Fruit fly (Drosophila melanogaster) whole organism, embryonic: ENCODE results near the gene lin-28.

Experiments
- CG10209 ChIP-seq: fragments of 200-800 bp; sonication (Bioruptor generic); optimal IDR thresholded peaks from 3 replicates; lab custom pipeline; 2017; ENCODE audit warnings: missing biosample characterization, mild to moderate bottlenecking, missing genetic modification characterization, missing genetic modification reagents
- CG10431 ChIP-seq: fragments of 200-800 bp; sonication (Bioruptor generic); optimal IDR thresholded peaks from 3 replicates; lab custom pipeline; 2018; ENCODE audit warnings: missing biosample characterization, mild to moderate bottlenecking, missing genetic modification characterization
- CG10654 ChIP-seq: fragments of 200-800 bp; sonication (Bioruptor generic); optimal IDR thresholded peaks from 2 replicates; lab custom pipeline; 2016; ENCODE audit warnings: missing biosample characterization, missing genetic modification characterization
- CG11085 ChIP-seq: fragments of 200-800 bp; sonication (Bioruptor generic); IDR thresholded peaks from 2 replicates; pipeline ENCODE4 v1.3.6; 2022; ENCODE audit warnings: missing biosample characterization, missing genetic modification characterization
- CG13287 ChIP-seq: fragments of 200-800 bp; sonication (Bioruptor generic); IDR thresholded peaks from 2 replicates; pipeline ENCODE4 v1.3.6; 2022; ENCODE audit warnings: missing biosample characterization, missing genetic modification characterization; ENCODE audit not compliant: partially characterized antibody
- CG13296 ChIP-seq: fragments of 200-800 bp; sonication (Bioruptor generic); optimal IDR thresholded peaks from 3 replicates; lab custom pipeline; 2018; ENCODE audit warnings: missing biosample characterization, mild to moderate bottlenecking, missing genetic modification characterization
- CG15011 ChIP-seq: fragments of 200-800 bp; sonication (Bioruptor generic); optimal IDR thresholded peaks from 3 replicates; lab custom pipeline; 2018; ENCODE audit warnings: missing biosample characterization, mild to moderate bottlenecking, missing genetic modification characterization
- CG15073 ChIP-seq: fragments of 200-800 bp; sonication (Bioruptor generic); optimal IDR thresholded peaks from 2 replicates; lab custom pipeline; 2016; ENCODE audit warnings: missing biosample characterization, missing genetic modification characterization
- CG15269 ChIP-seq: fragments of 200-800 bp; sonication (Bioruptor generic); optimal IDR thresholded peaks from 2 replicates; lab custom pipeline; 2018; ENCODE audit warnings: missing biosample characterization, mild to moderate bottlenecking, missing genetic modification characterization, moderate library complexity
- CG17359 ChIP-seq: fragments of 200-800 bp; sonication (Bioruptor generic); optimal IDR thresholded peaks from 3 replicates; lab custom pipeline; 2018; ENCODE audit warnings: missing biosample characterization, mild to moderate bottlenecking, missing genetic modification characterization, moderate library complexity
- CG17385 ChIP-seq: fragments of 200-800 bp; sonication (Bioruptor generic); optimal IDR thresholded peaks from 3 replicates; lab custom pipeline; 2018; ENCODE audit warnings: missing biosample characterization, mild to moderate bottlenecking, missing genetic modification characterization
- CG18262 ChIP-seq: fragments of 200-800 bp; optimal IDR thresholded peaks from 3 replicates; lab custom pipeline; 2019; ENCODE audit warnings: missing biosample characterization, mild to moderate bottlenecking, missing genetic modification characterization, moderate library complexity
- CG18764 ChIP-seq: fragments of 200-800 bp; sonication (Bioruptor generic); optimal IDR thresholded peaks from 3 replicates; lab custom pipeline; 2016; ENCODE audit warnings: missing biosample characterization, missing genetic modification characterization
- CG2129 ChIP-seq: fragments of 200-800 bp; sonication (Bioruptor generic); IDR thresholded peaks from 2 replicates; pipeline ENCODE4 v1.3.6; 2022; ENCODE audit warnings: missing biosample characterization, missing genetic modification characterization; ENCODE audit not compliant: partially characterized antibody
- CG2199 ChIP-seq: fragments of 200-800 bp; sonication (Bioruptor generic); IDR thresholded peaks from 3 replicates; pipeline ENCODE4 v1.3.6; 2022; ENCODE audit warnings: missing biosample characterization, missing genetic modification characterization
- CG2712 ChIP-seq: fragments of 200-800 bp; optimal IDR thresholded peaks from 3 replicates; lab custom pipeline; 2019; ENCODE audit warnings: missing biosample characterization, mild to moderate bottlenecking, missing genetic modification characterization, moderate library complexity
- CG3995 ChIP-seq: fragments of 200-800 bp; sonication (Bioruptor generic); optimal IDR thresholded peaks from 3 replicates; lab custom pipeline; 2016; ENCODE audit warnings: missing biosample characterization, missing genetic modification characterization
- CG7745 ChIP-seq: fragments of 200-800 bp; sonication (Bioruptor generic); optimal IDR thresholded peaks from 2 replicates; lab custom pipeline; 2018; ENCODE audit warnings: missing biosample characterization, mild to moderate bottlenecking, missing genetic modification characterization, moderate library complexity
- CG9609 ChIP-seq: fragments of 200-800 bp; sonication (Bioruptor generic); optimal IDR thresholded peaks from 3 replicates; lab custom pipeline; 2016; ENCODE audit warnings: missing biosample characterization, missing genetic modification characterization
- CG9797 ChIP-seq: fragments of 200-800 bp; sonication (Bioruptor generic); optimal IDR thresholded peaks from 3 replicates; lab custom pipeline; 2018; ENCODE audit warnings: missing biosample characterization, mild to moderate bottlenecking, missing genetic modification characterization
- Ets97D ChIP-seq: fragments of 200-800 bp; sonication (Bioruptor generic); optimal IDR thresholded peaks from 3 replicates; lab custom pipeline; 2016; ENCODE audit warnings: missing biosample characterization, missing genetic modification characterization
- Fer1 ChIP-seq: fragments of 200-800 bp; sonication (Bioruptor generic); optimal IDR thresholded peaks from 2 replicates; lab custom pipeline; 2017; ENCODE audit warnings: missing biosample characterization, mild to moderate bottlenecking, missing genetic modification characterization
- Hr78 ChIP-seq, 2 experiments: fragments of 200-800 bp in 1 of 2; fragments of >200 bp in 1 of 2; sonication (Bioruptor generic) in 1 of 2; optimal IDR thresholded peaks; 2 replicates each; lab custom pipeline; 2017 to 2019; ENCODE audit warnings: missing biosample characterization in 2 of 2, missing genetic modification characterization in 2 of 2, mild to moderate bottlenecking in 1 of 2, moderate library complexity in 1 of 2
- Hsf ChIP-seq: fragments of 200-800 bp; sonication (Bioruptor generic); optimal IDR thresholded peaks from 3 replicates; lab custom pipeline; 2016; ENCODE audit warnings: missing biosample characterization, missing genetic modification characterization
- Lhr ChIP-seq: fragments of 200-800 bp; sonication (Bioruptor generic); optimal IDR thresholded peaks from 3 replicates; lab custom pipeline; 2017; ENCODE audit warnings: mild to moderate bottlenecking, missing biosample characterization, missing genetic modification reagents, missing genetic modification characterization
- Myb ChIP-seq: fragments of 200-800 bp; sonication (Bioruptor generic); optimal IDR thresholded peaks from 2 replicates; lab custom pipeline; 2016; ENCODE audit warnings: missing biosample characterization, missing genetic modification characterization
- Side ChIP-seq: fragments of 200-800 bp; sonication (Bioruptor generic); optimal IDR thresholded peaks from 2 replicates; lab custom pipeline; 2016; ENCODE audit warnings: missing biosample characterization, missing genetic modification characterization
- Sox100B ChIP-seq: fragments of 200-800 bp; sonication (Bioruptor generic); optimal IDR thresholded peaks from 3 replicates; lab custom pipeline; 2018; ENCODE audit warnings: missing biosample characterization, mild to moderate bottlenecking, missing genetic modification characterization
- Spps ChIP-seq: fragments of 200-800 bp; sonication (Bioruptor generic); optimal IDR thresholded peaks from 2 replicates; lab custom pipeline; 2018; ENCODE audit warnings: missing biosample characterization, mild to moderate bottlenecking, missing genetic modification characterization
- Vsx1 ChIP-seq: fragments of 200-800 bp; sonication (Bioruptor generic); optimal IDR thresholded peaks from 2 replicates; lab custom pipeline; 2017; ENCODE audit warnings: missing biosample characterization, mild to moderate bottlenecking, missing genetic modification characterization, missing genetic modification reagents
- ap ChIP-seq: fragments of 200-800 bp; sonication (Bioruptor generic); IDR thresholded peaks from 2 replicates; pipeline ENCODE4 v1.3.6; 2022; ENCODE audit warnings: missing biosample characterization, missing genetic modification characterization
- cg ChIP-seq: fragments of 200-800 bp; sonication (Bioruptor generic); optimal IDR thresholded peaks from 3 replicates; lab custom pipeline; 2019; ENCODE audit warnings: missing biosample characterization, mild to moderate bottlenecking, missing genetic modification characterization, moderate library complexity
- corto ChIP-seq: fragments of 200-800 bp; sonication (Bioruptor generic); optimal IDR thresholded peaks from 2 replicates; lab custom pipeline; 2016; ENCODE audit warnings: missing biosample characterization, mild to moderate bottlenecking, missing genetic modification characterization, moderate library complexity
- crol ChIP-seq: fragments of 200-800 bp; sonication (Bioruptor generic); IDR thresholded peaks from 2 replicates; pipeline ENCODE4 v1.3.6; 2022; ENCODE audit warnings: missing biosample characterization, missing genetic modification characterization
- danr ChIP-seq: fragments of 200-800 bp; sonication (Bioruptor generic); IDR thresholded peaks from 2 replicates; pipeline ENCODE4 v1.3.6; 2022; ENCODE audit warnings: missing biosample characterization, missing genetic modification characterization
- fd3F ChIP-seq: fragments of 200-800 bp; sonication (Bioruptor generic); optimal IDR thresholded peaks from 2 replicates; lab custom pipeline; 2018; ENCODE audit warnings: missing biosample characterization, mild to moderate bottlenecking, missing genetic modification characterization, moderate library complexity
- gcm ChIP-seq: fragments of 200-800 bp; sonication (Bioruptor generic); optimal IDR thresholded peaks from 2 replicates; lab custom pipeline; 2019; ENCODE audit warnings: missing biosample characterization, mild to moderate bottlenecking, missing genetic modification characterization, moderate library complexity
- her ChIP-seq: fragments of 200-800 bp; sonication (Bioruptor generic); optimal IDR thresholded peaks from 2 replicates; lab custom pipeline; 2016; ENCODE audit warnings: missing biosample characterization, missing genetic modification characterization
- jumu ChIP-seq: fragments of 200-800 bp; sonication (Bioruptor generic); optimal IDR thresholded peaks from 3 replicates; lab custom pipeline; 2016; ENCODE audit warnings: missing biosample characterization, missing genetic modification characterization
- mam ChIP-seq: fragments of 200-800 bp; sonication (Bioruptor generic); optimal IDR thresholded peaks from 3 replicates; lab custom pipeline; 2016; ENCODE audit warnings: missing biosample characterization, missing genetic modification characterization
- mld ChIP-seq: fragments of 200-800 bp; sonication (Bioruptor generic); IDR thresholded peaks from 3 replicates; pipeline ENCODE4 v1.3.6; 2022; ENCODE audit warnings: missing biosample characterization, missing genetic modification characterization; ENCODE audit not compliant: partially characterized antibody
- onecut ChIP-seq: fragments of 200-800 bp; sonication (Bioruptor generic); IDR thresholded peaks from 2 replicates; pipeline ENCODE4 v1.3.6; 2022; ENCODE audit warnings: missing biosample characterization, missing genetic modification characterization
- pho ChIP-seq: fragments of 200-800 bp; sonication (Bioruptor generic); optimal IDR thresholded peaks from 2 replicates; lab custom pipeline; 2016; ENCODE audit warnings: missing biosample characterization, missing genetic modification characterization
- psq ChIP-seq: fragments of 200-800 bp; sonication (Bioruptor generic); optimal IDR thresholded peaks from 2 replicates; lab custom pipeline; 2017; ENCODE audit warnings: missing biosample characterization, missing genetic modification characterization
- repo ChIP-seq: fragments of 200-800 bp; sonication (Bioruptor generic); optimal IDR thresholded peaks from 2 replicates; lab custom pipeline; 2016; ENCODE audit warnings: missing biosample characterization, missing genetic modification characterization
- sens-2 ChIP-seq: fragments of 200-800 bp; sonication (Bioruptor generic); IDR thresholded peaks from 2 replicates; pipeline ENCODE4 v1.3.6; 2022; ENCODE audit warnings: missing biosample characterization, missing genetic modification characterization
- slp2 ChIP-seq: fragments of 200-800 bp; sonication (Bioruptor generic); optimal IDR thresholded peaks from 2 replicates; lab custom pipeline; 2016; ENCODE audit warnings: missing biosample characterization, missing genetic modification characterization
- sqz ChIP-seq: fragments of 200-800 bp; sonication (Bioruptor generic); optimal IDR thresholded peaks from 3 replicates; lab custom pipeline; 2018; ENCODE audit warnings: missing biosample characterization, mild to moderate bottlenecking, missing genetic modification characterization
- tin ChIP-seq: fragments of 200-800 bp; sonication (Bioruptor generic); optimal IDR thresholded peaks from 3 replicates; lab custom pipeline; 2016; ENCODE audit warnings: missing biosample characterization, missing genetic modification characterization
- tio ChIP-seq: fragments of 200-800 bp; sonication (Bioruptor generic); optimal IDR thresholded peaks from 2 replicates; lab custom pipeline; 2017; ENCODE audit warnings: missing biosample characterization, missing genetic modification characterization, inconsistent platforms
- unc-4 ChIP-seq: fragments of 200-800 bp; sonication (Bioruptor generic); IDR thresholded peaks from 2 replicates; pipeline ENCODE4 v1.3.6; 2022; ENCODE audit warnings: missing biosample characterization, missing genetic modification characterization; ENCODE audit not compliant: partially characterized antibody
- z ChIP-seq: fragments of 200-800 bp; sonication (Bioruptor generic); IDR thresholded peaks from 3 replicates; pipeline ENCODE4 v1.3.6; 2022; ENCODE audit warnings: missing biosample characterization, missing genetic modification characterization

Gene lin-28

DNA sequence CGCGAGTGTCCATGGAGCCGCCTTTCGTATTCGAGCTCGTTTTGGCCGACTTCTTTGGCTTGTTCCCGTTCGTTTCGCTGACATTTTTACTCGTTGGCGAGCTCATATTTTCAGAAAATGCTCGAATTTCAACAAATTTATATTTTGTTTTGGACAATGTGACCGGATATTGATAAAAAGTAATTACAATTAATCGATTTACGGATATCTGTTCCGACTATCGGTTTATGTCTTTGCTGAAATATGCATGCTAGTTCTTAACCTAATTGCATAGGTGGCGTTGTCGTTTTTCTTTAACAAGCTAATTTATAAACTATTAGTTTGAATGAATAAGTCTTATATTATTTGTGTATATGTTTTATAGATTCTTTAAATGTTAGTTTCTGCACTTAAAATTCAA is 46.4 kb upstream of the lin-28 start, which contains the start of gene Eaf6 (continued):
- TF ChIP-seq psq = no peak
- TF ChIP-seq CG2199 = no peak
- peak; percentile 62 for TF ChIP-seq CG13287
- TF ChIP-seq CG17385 (GFP tag; lab: Kevin White, UChicago) = no peak
- no peak for TF ChIP-seq Myb (GFP tag; lab: Kevin White, UChicago)
- TF ChIP-seq slp2 (GFP tag; lab: Kevin White, UChicago) = no peak
- no peak for TF ChIP-seq her
- TF ChIP-seq CG10654 (GFP tag; lab: Kevin White, UChicago) = no peak
- TF ChIP-seq onecut (GFP tag; lab: Robert Waterston, UW) = no peak
- no peak for TF ChIP-seq cg (GFP tag; lab: Kevin White, UChicago)
- TF ChIP-seq z = no peak
- TF ChIP-seq repo (GFP tag; lab: Kevin White, UChicago) = no peak
- no peak for TF ChIP-seq Spps (tag; lab: Kevin White, UChicago)
- TF ChIP-seq sqz (GFP tag; lab: Kevin White, UChicago) = no peak
- no peak for TF ChIP-seq mld (GFP tag; lab: Robert Waterston, UW)
- no peak for TF ChIP-seq CG2129 (GFP tag; lab: Robert Waterston, UW)
- no peak for TF ChIP-seq mam (GFP tag; lab: Kevin White, UChicago)
- no peak for TF ChIP-seq CG13296 (GFP tag; lab: Kevin White, UChicago)
- TF ChIP-seq CG17359 (tag; lab: Kevin White, UChicago) = no peak
- no peak for TF ChIP-seq Hsf (GFP tag; lab: Kevin White, UChicago)
- peak; percentile 56 for TF ChIP-seq CG9797 (GFP tag; lab: Kevin White, UChicago)
- TF ChIP-seq jumu (GFP tag; lab: Kevin White, UChicago) = no peak
- TF ChIP-seq fd3F (GFP tag; lab: Kevin White, UChicago) = no peak
- no peak for TF ChIP-seq CG15011 (GFP tag; lab: Kevin White, UChicago)
- no peak for TF ChIP-seq crol (GFP tag; lab: Robert Waterston, UW)
- peak; percentile 95 for TF ChIP-seq Vsx1 (GFP tag; lab: Kevin White, UChicago)
- no peak for TF ChIP-seq CG10209
- peak; percentile 47 for TF ChIP-seq CG2712
- no peak for TF ChIP-seq Sox100B (GFP tag; lab: Kevin White, UChicago)
- TF ChIP-seq CG11085 (GFP tag; lab: Robert Waterston, UW) = no peak
- no peak for TF ChIP-seq pho (GFP tag; lab: Kevin White, UChicago)
- TF ChIP-seq Side (GFP tag; lab: Kevin White, UChicago) = no peak
- TF ChIP-seq gcm = no peak
- TF ChIP-seq CG18764 (GFP tag; lab: Kevin White, UChicago) = no peak
- TF ChIP-seq unc-4 (GFP tag; lab: Robert Waterston, UW) = peak; percentile 50; the same call in 1 of the 2 replicates
- TF ChIP-seq CG18262 (tag; lab: Kevin White, UChicago) = peak; percentile 15
- no peak for TF ChIP-seq CG10431 (GFP tag; lab: Kevin White, UChicago)
- no peak for TF ChIP-seq Fer1 (GFP tag; lab: Kevin White, UChicago)
- TF ChIP-seq CG7745 (tag; lab: Kevin White, UChicago) = no peak
- TF ChIP-seq CG15073 (GFP tag; lab: Kevin White, UChicago) = no peak
- TF ChIP-seq CG15269 = no peak
- no peak for TF ChIP-seq danr (GFP tag; lab: Robert Waterston, UW)
- TF ChIP-seq Ets97D = peak; percentile 50
- no peak for TF ChIP-seq sens-2 (GFP tag; lab: Robert Waterston, UW)
- TF ChIP-seq tin (GFP tag; lab: Kevin White, UChicago) = no peak
- peak; percentile 53 for TF ChIP-seq Lhr (GFP tag; lab: Kevin White, UChicago)
- TF ChIP-seq corto (GFP tag; lab: Kevin White, UChicago) = no peak
- TF ChIP-seq tio (GFP tag; lab: Kevin White, UChicago) = no peak
- TF ChIP-seq CG3995 (GFP tag; lab: Kevin White, UChicago) = peak; percentile 25
- no peak for TF ChIP-seq CG9609 (GFP tag; lab: Kevin White, UChicago)
- no peak for TF ChIP-seq Hr78 (GFP tag; optimal IDR thresholded peaks at IDR 0.05; lab: Kevin White, UChicago)
- no peak for TF ChIP-seq ap (GFP tag; lab: Robert Waterston, UW)
